Fruit fly (Drosophila melanogaster) whole organism, prepupa: Measurements from ENCODE around the gene spi.

Experiments used
- CG11762 ChIP-seq: fragments of 200-800 bp; sonication (Bioruptor generic); optimal IDR thresholded peaks from 3 replicates; lab custom pipeline; 2016; ENCODE audit warnings: missing biosample characterization, missing genetic modification characterization; ENCODE audit not compliant: insufficient read depth
- CG11902 ChIP-seq: fragments of 200-800 bp; sonication (Bioruptor generic); optimal IDR thresholded peaks from 3 replicates; lab custom pipeline; 2016; ENCODE audit warnings: missing biosample characterization, missing genetic modification characterization
- CG15336 ChIP-seq: fragments of 200-800 bp; sonication (Bioruptor generic); IDR thresholded peaks from 2 replicates; pipeline ENCODE4 v1.3.6; 2022; ENCODE audit warnings: missing biosample characterization, missing genetic modification characterization
- CG31627 ChIP-seq: fragments of 200-800 bp; sonication (Bioruptor generic); optimal IDR thresholded peaks from 3 replicates; lab custom pipeline; 2016; ENCODE audit warnings: missing biosample characterization, missing genetic modification characterization
- CG32006 ChIP-seq: fragments of 200-800 bp; sonication (Bioruptor generic); optimal IDR thresholded peaks from 3 replicates; lab custom pipeline; 2017; ENCODE audit warnings: missing biosample characterization, mild to moderate bottlenecking, missing genetic modification characterization
- CG34406 ChIP-seq: fragments of 200-800 bp; sonication (Bioruptor generic); optimal IDR thresholded peaks from 3 replicates; lab custom pipeline; 2016; ENCODE audit warnings: missing biosample characterization, missing genetic modification characterization
- CG4318 ChIP-seq: fragments of 200-800 bp; sonication (Bioruptor generic); optimal IDR thresholded peaks from 3 replicates; lab custom pipeline; 2017; ENCODE audit warnings: missing biosample characterization, mild to moderate bottlenecking, missing genetic modification characterization
- CG6163 ChIP-seq: fragments of 200-800 bp; sonication (Bioruptor generic); IDR thresholded peaks from 3 replicates; pipeline ENCODE4 v1.3.6; 2022; ENCODE audit warnings: missing biosample characterization, missing genetic modification characterization
- CG6276 ChIP-seq: fragments of 200-800 bp; sonication (Bioruptor generic); optimal IDR thresholded peaks from 2 replicates; lab custom pipeline; 2017; ENCODE audit warnings: missing biosample characterization, mild to moderate bottlenecking, missing genetic modification characterization
- CG6792 ChIP-seq: fragments of 200-800 bp; sonication (Bioruptor generic); optimal IDR thresholded peaks from 3 replicates; lab custom pipeline; 2016; ENCODE audit warnings: missing biosample characterization, missing genetic modification characterization
- CG6808 ChIP-seq: fragments of 200-800 bp; sonication (Bioruptor generic); optimal IDR thresholded peaks from 3 replicates; lab custom pipeline; 2017; ENCODE audit warnings: missing biosample characterization, missing genetic modification characterization, mild to moderate bottlenecking, moderate library complexity, missing genetic modification reagents
- CG6854 ChIP-seq: fragments of 200-800 bp; sonication (Bioruptor generic); optimal IDR thresholded peaks from 2 replicates; lab custom pipeline; 2017; ENCODE audit warnings: missing biosample characterization, mild to moderate bottlenecking, missing genetic modification characterization
- CG7368 ChIP-seq: fragments of 200-800 bp; sonication (Bioruptor generic); optimal IDR thresholded peaks from 3 replicates; lab custom pipeline; 2016; ENCODE audit warnings: missing biosample characterization, missing genetic modification characterization
- CG9139 ChIP-seq: fragments of 200-800 bp; sonication (Bioruptor generic); optimal IDR thresholded peaks from 3 replicates; lab custom pipeline; 2017; ENCODE audit warnings: missing biosample characterization, mild to moderate bottlenecking, missing genetic modification characterization
- Eip78C ChIP-seq: fragments of 200-800 bp; sonication (Bioruptor generic); peaks from one replicate; lab custom pipeline; 2016; ENCODE audit warnings: missing biosample characterization, missing genetic modification characterization
- Gug ChIP-seq: fragments of 200-800 bp; sonication (Bioruptor generic); IDR thresholded peaks from 2 replicates; pipeline ENCODE4 v1.3.6; 2022; ENCODE audit warnings: missing biosample characterization, missing genetic modification characterization
- Hr39 ChIP-seq: fragments of 200-800 bp; sonication (Bioruptor generic); optimal IDR thresholded peaks from 2 replicates; lab custom pipeline; 2016; ENCODE audit warnings: missing biosample characterization, missing genetic modification characterization
- Met ChIP-seq: fragments of 200-800 bp; sonication (Bioruptor generic); optimal IDR thresholded peaks from 3 replicates; lab custom pipeline; 2016; ENCODE audit warnings: missing biosample characterization, missing genetic modification characterization
- Smox ChIP-seq: fragments of 200-800 bp; sonication (Bioruptor generic); optimal IDR thresholded peaks from 3 replicates; lab custom pipeline; 2016; ENCODE audit warnings: missing biosample characterization, missing genetic modification characterization
- Sox102F ChIP-seq: fragments of 200-800 bp; sonication (Bioruptor generic); optimal IDR thresholded peaks from 2 replicates; lab custom pipeline; 2016; ENCODE audit warnings: missing biosample characterization, mild to moderate bottlenecking, missing genetic modification characterization
- Sox15 ChIP-seq: fragments of 200-800 bp; sonication (Bioruptor generic); optimal IDR thresholded peaks from 3 replicates; lab custom pipeline; 2016; ENCODE audit warnings: missing biosample characterization, missing genetic modification characterization
- achi ChIP-seq: fragments of 200-800 bp; sonication (Bioruptor generic); optimal IDR thresholded peaks from 3 replicates; lab custom pipeline; 2016; ENCODE audit warnings: missing biosample characterization, missing genetic modification characterization
- acj6 ChIP-seq: fragments of 200-800 bp; sonication (Bioruptor generic); optimal IDR thresholded peaks from 3 replicates; lab custom pipeline; 2016; ENCODE audit warnings: missing biosample characterization, missing genetic modification characterization
- cyc ChIP-seq: fragments of 200-800 bp; sonication (Bioruptor generic); optimal IDR thresholded peaks from 3 replicates; lab custom pipeline; 2016; ENCODE audit warnings: missing biosample characterization, missing genetic modification characterization
- dac ChIP-seq: fragments of 200-800 bp; sonication (Bioruptor generic); optimal IDR thresholded peaks from 2 replicates; lab custom pipeline; 2017; ENCODE audit warnings: missing biosample characterization, mild to moderate bottlenecking, missing genetic modification characterization
- dsx ChIP-seq: fragments of 200-800 bp; optimal IDR thresholded peaks from 3 replicates; lab custom pipeline; 2019; ENCODE audit warnings: missing biosample characterization, mild to moderate bottlenecking, missing genetic modification characterization, moderate library complexity; ENCODE audit not compliant: poor library complexity, severe bottlenecking
- eg ChIP-seq: fragments of 200-800 bp; sonication (Bioruptor generic); IDR thresholded peaks from 3 replicates; pipeline ENCODE4 v1.3.6; 2022; ENCODE audit warnings: missing biosample characterization, missing genetic modification characterization
- fd59A ChIP-seq: fragments of 200-800 bp; sonication (Bioruptor generic); optimal IDR thresholded peaks from 2 replicates; lab custom pipeline; 2017; ENCODE audit warnings: missing biosample characterization, mild to moderate bottlenecking, missing genetic modification characterization, missing genetic modification reagents
- fd85E ChIP-seq: fragments of 200-800 bp; sonication (Bioruptor generic); optimal IDR thresholded peaks from 3 replicates; lab custom pipeline; 2016; ENCODE audit warnings: missing biosample characterization, missing genetic modification characterization
- fkh ChIP-seq: fragments of 200-800 bp; sonication (Bioruptor generic); optimal IDR thresholded peaks from 3 replicates; lab custom pipeline; 2017; ENCODE audit warnings: missing biosample characterization, mild to moderate bottlenecking, missing genetic modification characterization, moderate library complexity
- lz ChIP-seq: fragments of 200-800 bp; sonication (Bioruptor generic); optimal IDR thresholded peaks from 3 replicates; lab custom pipeline; 2016; ENCODE audit warnings: missing biosample characterization, missing genetic modification characterization
- net ChIP-seq: fragments of 200-800 bp; sonication (Bioruptor generic); optimal IDR thresholded peaks from 3 replicates; lab custom pipeline; 2016; ENCODE audit warnings: missing biosample characterization, missing genetic modification characterization
- pdm3 ChIP-seq: fragments of 200-800 bp; sonication (Bioruptor generic); optimal IDR thresholded peaks from 3 replicates; lab custom pipeline; 2016; ENCODE audit warnings: missing biosample characterization, missing genetic modification characterization
- salr ChIP-seq, 2 experiments: fragments of 200-800 bp; sonication (Bioruptor generic); optimal IDR thresholded peaks; 3 replicates each; lab custom pipeline; 2016 to 2018; ENCODE audit warnings: missing biosample characterization in 2 of 2, missing genetic modification characterization in 2 of 2, mild to moderate bottlenecking in 1 of 2
- spab ChIP-seq: fragments of 200-800 bp; sonication (Bioruptor generic); optimal IDR thresholded peaks from 2 replicates; lab custom pipeline; 2017; ENCODE audit warnings: missing biosample characterization, mild to moderate bottlenecking, missing genetic modification characterization, missing genetic modification reagents
- ss ChIP-seq, 2 experiments: fragments of 200-800 bp; sonication (Bioruptor generic); optimal IDR thresholded peaks; 2 replicates in 1 of 2; 3 replicates in 1 of 2; lab custom pipeline; 2017 to 2018; ENCODE audit warnings: mild to moderate bottlenecking in 2 of 2, missing biosample characterization in 2 of 2, missing genetic modification characterization in 2 of 2, moderate library complexity in 1 of 2
- topi ChIP-seq: fragments of 200-800 bp; sonication (Bioruptor generic); optimal IDR thresholded peaks from 3 replicates; lab custom pipeline; 2016; ENCODE audit warnings: missing biosample characterization, missing genetic modification characterization
- vri ChIP-seq: fragments of 200-800 bp; sonication (Bioruptor generic); optimal IDR thresholded peaks from 3 replicates; lab custom pipeline; 2016; ENCODE audit warnings: missing biosample characterization, mild to moderate bottlenecking, missing genetic modification characterization

spi gene

DNA sequence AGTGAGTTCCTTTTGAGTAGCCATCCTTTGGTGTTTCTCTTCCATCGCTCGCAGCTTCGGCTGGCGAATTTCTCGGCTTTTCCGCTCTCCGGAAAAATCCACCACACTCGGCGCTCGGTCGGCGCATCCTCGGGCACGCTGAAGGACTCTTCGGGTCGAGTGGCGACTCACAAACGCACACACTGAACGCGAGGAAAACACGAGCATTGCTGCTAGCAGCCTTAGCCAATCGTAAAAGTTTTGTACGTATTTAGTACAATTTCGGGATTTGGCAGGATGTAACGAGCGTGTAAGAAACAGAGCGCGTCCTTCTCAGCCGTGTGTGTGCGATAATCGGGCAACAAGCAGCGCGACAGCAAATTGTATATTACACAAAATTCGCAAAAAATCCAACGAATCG is 29.2 kb upstream of the spi start, which contains the start of gene CG46244:
TSS of gene CG46244 (plus strand) at position 252 of the 400 bp plus-strand sequence.
- TF ChIP-seq CG6808 (GFP tag; lab: Kevin White, UChicago), result no peak
- no peak for TF ChIP-seq CG6854
- no peak for TF ChIP-seq topi
- TF ChIP-seq CG7368, result no peak
- TF ChIP-seq eg, result no peak
- no peak for TF ChIP-seq lz (GFP tag; lab: Kevin White, UChicago)
- no peak for TF ChIP-seq Sox102F (GFP tag; lab: Kevin White, UChicago)
- no peak for TF ChIP-seq acj6 (GFP tag; lab: Kevin White, UChicago)

DNA sequence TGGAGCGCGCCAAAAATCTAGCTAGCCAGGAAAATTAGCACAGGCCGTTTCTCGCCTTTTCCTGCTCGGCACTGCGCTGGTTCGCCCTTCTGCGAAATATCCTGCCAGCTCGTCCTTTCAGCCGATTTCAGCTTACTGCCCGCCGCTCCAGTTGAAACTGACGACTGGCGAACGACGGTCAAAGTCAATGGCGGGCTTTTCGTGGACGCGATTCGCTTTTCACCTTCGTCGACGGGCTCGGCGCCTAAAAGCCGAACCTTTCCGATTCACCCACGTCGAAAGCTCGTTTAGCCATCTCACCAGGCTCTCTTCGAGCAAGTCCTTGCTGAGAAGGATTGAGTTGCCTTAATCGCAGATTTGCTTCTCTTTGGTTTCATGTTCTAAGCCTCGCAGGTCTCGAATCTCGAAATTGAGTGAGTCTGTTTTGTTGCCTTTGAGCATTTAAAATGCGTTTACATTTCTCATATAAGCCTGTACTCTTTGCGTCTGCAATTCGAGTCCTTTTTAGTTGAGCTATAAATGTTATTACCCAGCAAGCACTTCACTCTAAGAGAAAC is 28.3 kb upstream of the spi start:
- TF ChIP-seq lz (GFP tag; lab: Kevin White, UChicago) (no peak), fd59A (GFP tag; lab: Kevin White, UChicago) (no peak), net (no peak), CG6276 (GFP tag; lab: Kevin White, UChicago) (no peak), dac (no peak), topi (no peak), CG15336 (GFP tag; lab: Robert Waterston, UW) (no peak), Smox (GFP tag; lab: Kevin White, UChicago) (no peak), CG11902 (GFP tag; lab: Kevin White, UChicago) (no peak), Gug (no peak), CG31627 (no peak), fkh (GFP tag; lab: Kevin White, UChicago) (no peak), dsx (GFP tag; lab: Kevin White, UChicago) (no peak), cyc (GFP tag; lab: Kevin White, UChicago) (no peak), Eip78C (GFP tag; lab: Kevin White, UChicago) (no peak), ss (GFP tag; optimal IDR thresholded peaks at IDR 0.05; lab: Kevin White, UChicago) (no peak), salr (GFP tag; optimal IDR thresholded peaks at IDR 0.05; lab: Kevin White, UChicago) (no peak), pdm3 (GFP tag; lab: Kevin White, UChicago) (no peak), fd85E (GFP tag; lab: Kevin White, UChicago) (no peak), Met (GFP tag; lab: Kevin White, UChicago) (no peak)

DNA sequence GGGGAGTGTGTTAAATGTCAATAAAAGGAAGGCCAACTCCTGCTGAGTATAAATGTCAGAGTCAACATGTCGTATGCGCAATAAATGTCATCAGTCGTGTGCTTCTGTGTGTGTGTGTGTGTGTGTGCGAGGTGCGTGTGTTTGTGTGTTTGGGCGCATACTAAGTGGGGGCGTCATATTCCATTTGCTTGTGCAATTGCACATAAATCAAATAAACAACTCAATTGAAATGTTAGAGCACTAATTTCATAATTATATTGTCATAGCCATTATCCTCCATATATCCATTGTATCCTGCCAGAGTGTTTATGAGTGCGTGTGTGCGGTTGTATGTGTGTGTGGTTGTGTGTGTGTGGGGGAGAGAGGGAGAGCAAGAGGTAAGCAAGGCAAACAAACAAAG is 17.0 kb upstream of the spi start:
- TF ChIP-seq Hr39 (GFP tag; lab: Kevin White, UChicago), result no peak
- no peak for TF ChIP-seq CG9139 (GFP tag; lab: Kevin White, UChicago)
- TF ChIP-seq topi, result no peak
- no peak for TF ChIP-seq CG7368
- TF ChIP-seq Smox (GFP tag; lab: Kevin White, UChicago), result no peak
- no peak for TF ChIP-seq CG34406
- TF ChIP-seq Sox15 (GFP tag; lab: Kevin White, UChicago), result no peak
- TF ChIP-seq CG4318 (GFP tag; lab: Kevin White, UChicago), result no peak
- no peak for TF ChIP-seq CG31627
- no peak for TF ChIP-seq achi (GFP tag; lab: Kevin White, UChicago)
- no peak for TF ChIP-seq spab (GFP tag; lab: Kevin White, UChicago)
- TF ChIP-seq CG6163 (GFP tag; lab: Robert Waterston, UW), result no peak
- TF ChIP-seq salr (GFP tag; optimal IDR thresholded peaks at IDR 0.05; lab: Kevin White, UChicago), result no peak

DNA sequence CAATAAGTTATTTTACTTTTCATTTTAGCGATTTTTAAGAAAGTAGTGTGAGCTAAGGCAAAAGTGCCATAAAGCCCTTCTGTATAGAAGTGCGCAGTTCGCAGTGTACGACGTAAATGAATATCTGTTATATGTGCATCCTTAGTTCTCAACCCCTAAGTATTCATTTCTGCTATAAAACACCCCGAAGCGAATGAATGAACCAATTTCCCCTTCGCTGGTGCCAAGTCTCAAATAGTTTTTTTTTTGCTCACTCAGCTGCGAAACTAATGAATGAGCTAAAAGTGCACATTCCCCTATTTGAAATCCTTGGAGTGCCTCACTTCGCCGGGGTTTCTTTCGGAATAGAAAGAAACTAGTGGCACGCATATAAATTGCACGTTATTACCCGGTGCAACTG is 13.5 kb upstream of the spi start:
- TF ChIP-seq CG11902 (GFP tag; lab: Kevin White, UChicago), result no peak
- no peak for TF ChIP-seq Met (GFP tag; lab: Kevin White, UChicago)

DNA sequence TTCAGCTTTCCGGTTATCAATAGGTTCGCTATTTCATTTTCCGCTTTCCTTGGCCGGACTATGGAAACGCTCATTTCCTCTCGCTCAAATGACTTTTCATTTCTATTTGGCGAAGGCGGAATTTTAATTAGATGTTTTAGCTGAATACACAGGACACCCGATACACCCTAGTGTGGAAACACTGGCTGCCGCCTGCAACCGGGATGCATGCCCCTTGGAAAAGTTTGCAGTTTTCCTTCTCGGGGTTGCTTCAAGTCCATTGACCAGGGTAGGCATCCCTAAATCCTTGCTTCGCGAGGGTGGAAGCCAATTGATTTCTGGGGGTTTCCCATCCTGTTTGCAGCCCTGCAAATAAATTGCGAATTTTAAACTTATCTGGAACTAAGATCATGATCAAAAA is 11.8 kb upstream of the spi start:
- no peak for TF ChIP-seq pdm3 (GFP tag; lab: Kevin White, UChicago)
- TF ChIP-seq vri, result no peak
- no peak for TF ChIP-seq dac
- no peak for TF ChIP-seq spab (GFP tag; lab: Kevin White, UChicago)
- no peak for TF ChIP-seq CG6792
- TF ChIP-seq Hr39 (GFP tag; lab: Kevin White, UChicago), result no peak
- no peak for TF ChIP-seq CG32006 (GFP tag; lab: Kevin White, UChicago)
- no peak for TF ChIP-seq CG34406
- no peak for TF ChIP-seq CG11762 (GFP tag; lab: Kevin White, UChicago)
- TF ChIP-seq, all 60 proteins: peak for 0
